Worm (Caenorhabditis elegans) whole organism, L2 larva: ENCODE results near the gene srt-7.

Source experiments
- C34F6.9 ChIP-seq: fragments of 150-350 bp; optimal IDR thresholded peaks from 2 replicates; lab custom pipeline; 2014; ENCODE audit warnings: missing biosample characterization, missing genetic modification characterization
- ZK546.5 ChIP-seq: sonication (generic microtip); optimal IDR thresholded peaks from 2 replicates; lab custom pipeline; 2017; ENCODE audit warnings: missing biosample characterization, missing genetic modification characterization
- aly-2 ChIP-seq: fragments of 150-350 bp; optimal IDR thresholded peaks from 2 replicates; lab custom pipeline; 2014; ENCODE audit warnings: missing biosample characterization, missing genetic modification characterization
- blmp-1 ChIP-seq: sonication (generic microtip); optimal IDR thresholded peaks from 2 replicates; lab custom pipeline; 2017; ENCODE audit warnings: missing genetic modification characterization, mild to moderate bottlenecking, missing compliant biosample characterization, antibody characterized with exemption, moderate library complexity; ENCODE audit not compliant: insufficient read depth
- ceh-82 ChIP-seq: fragments of 150-350 bp; optimal IDR thresholded peaks from 2 replicates; lab custom pipeline; 2014; ENCODE audit warnings: missing biosample characterization, missing genetic modification characterization
- crh-2 ChIP-seq: sonication (generic microtip); optimal IDR thresholded peaks from 2 replicates; lab custom pipeline; 2017; ENCODE audit warnings: missing biosample characterization, missing genetic modification characterization
- dmd-4 ChIP-seq: sonication (generic microtip); optimal IDR thresholded peaks from 2 replicates; lab custom pipeline; 2017; ENCODE audit warnings: missing biosample characterization, missing genetic modification characterization
- egl-27 ChIP-seq: sonication (generic microtip); optimal IDR thresholded peaks from 3 replicates; lab custom pipeline; 2017; ENCODE audit warnings: missing biosample characterization, missing genetic modification reagents, missing genetic modification characterization
- fos-1 ChIP-seq: fragments of 150-350 bp; optimal IDR thresholded peaks from 2 replicates; lab custom pipeline; 2014; ENCODE audit warnings: missing biosample characterization, missing genetic modification characterization
- gmeb-1 ChIP-seq: fragments of 150-350 bp; optimal IDR thresholded peaks from 2 replicates; lab custom pipeline; 2014; ENCODE audit warnings: missing biosample characterization, missing genetic modification characterization
- lin-13 ChIP-seq: fragments of 150-350 bp; optimal IDR thresholded peaks from 2 replicates; lab custom pipeline; 2014; ENCODE audit warnings: missing biosample characterization, missing genetic modification reagents, missing genetic modification characterization
- lin-39 ChIP-seq: fragments of 150-350 bp; optimal IDR thresholded peaks from 2 replicates; lab custom pipeline; 2014; ENCODE audit warnings: missing biosample characterization, missing genetic modification reagents, missing genetic modification characterization
- lsy-2 ChIP-seq, 2 experiments: fragments of 150-350 bp in 1 of 2; sonication (generic microtip) in 1 of 2; optimal IDR thresholded peaks; 2 replicates each; lab custom pipeline; 2014 to 2017; ENCODE audit warnings: missing biosample characterization in 2 of 2, missing genetic modification characterization in 2 of 2
- mab-5 ChIP-seq: fragments of 150-350 bp; optimal IDR thresholded peaks from 2 replicates; lab custom pipeline; 2014; ENCODE audit warnings: missing biosample characterization, missing genetic modification characterization
- mdl-1 ChIP-seq, 2 experiments: fragments of 150-350 bp in 1 of 2; sonication (generic microtip) in 1 of 2; optimal IDR thresholded peaks; 2 replicates each; lab custom pipeline; 2017; ENCODE audit warnings: missing biosample characterization in 2 of 2, missing genetic modification characterization in 2 of 2
- nhr-10 ChIP-seq: sonication (generic microtip); optimal IDR thresholded peaks from 2 replicates; lab custom pipeline; 2017; ENCODE audit warnings: missing biosample characterization, missing genetic modification characterization
- nhr-11 ChIP-seq: fragments of 150-350 bp; optimal IDR thresholded peaks from 2 replicates; lab custom pipeline; 2014; ENCODE audit warnings: missing biosample characterization, missing genetic modification characterization
- nhr-23 ChIP-seq: fragments of 150-350 bp; optimal IDR thresholded peaks from 2 replicates; lab custom pipeline; 2014; ENCODE audit warnings: missing biosample characterization, missing genetic modification reagents, missing genetic modification characterization
- nhr-237 ChIP-seq: fragments of 150-350 bp; optimal IDR thresholded peaks from 2 replicates; lab custom pipeline; 2014; ENCODE audit warnings: missing biosample characterization, missing genetic modification characterization
- nhr-25 ChIP-seq: fragments of 150-350 bp; sonication (generic microtip); optimal IDR thresholded peaks from 3 replicates; lab custom pipeline; 2014; ENCODE audit warnings: missing biosample characterization, missing genetic modification characterization
- nhr-77 ChIP-seq: fragments of 150-350 bp; optimal IDR thresholded peaks from 2 replicates; lab custom pipeline; 2014; ENCODE audit warnings: missing biosample characterization, missing genetic modification characterization
- peb-1 ChIP-seq: fragments of 150-350 bp; optimal IDR thresholded peaks from 2 replicates; lab custom pipeline; 2014; ENCODE audit warnings: missing biosample characterization, missing genetic modification characterization
- sma-3 ChIP-seq: sonication (generic microtip); optimal IDR thresholded peaks from 2 replicates; lab custom pipeline; 2016; ENCODE audit warnings: missing genetic modification reagents, missing genetic modification characterization, missing compliant biosample characterization
- sma-9 ChIP-seq, 2 experiments: fragments of 150-350 bp in 1 of 2; sonication (generic microtip) in 1 of 2; optimal IDR thresholded peaks; 2 replicates each; lab custom pipeline; 2014 to 2016; ENCODE audit warnings: missing genetic modification characterization in 2 of 2, mild to moderate bottlenecking in 1 of 2, missing biosample characterization in 1 of 2, missing compliant biosample characterization in 1 of 2, missing genetic modification reagents in 1 of 2, moderate library complexity in 1 of 2
- snpc-4 ChIP-seq: fragments of 150-350 bp; optimal IDR thresholded peaks from 2 replicates; lab custom pipeline; 2014; ENCODE audit warnings: missing biosample characterization, missing genetic modification characterization
- unc-39 ChIP-seq: fragments of 150-350 bp; optimal IDR thresholded peaks from 2 replicates; lab custom pipeline; 2014; ENCODE audit warnings: missing biosample characterization, missing genetic modification characterization
- unc-55 ChIP-seq: fragments of 150-350 bp; sonication (generic microtip); optimal IDR thresholded peaks from 3 replicates; lab custom pipeline; 2014; ENCODE audit warnings: missing biosample characterization, missing genetic modification reagents, missing genetic modification characterization
- ztf-1 ChIP-seq: fragments of 200-800 bp; sonication (Bioruptor generic); conservative IDR thresholded peaks from 2 replicates; pipeline ENCODE4 v1.3.6; 2022; ENCODE audit warnings: missing genetic modification characterization, missing compliant biosample characterization
- ztf-11 ChIP-seq: sonication (generic microtip); optimal IDR thresholded peaks from 2 replicates; lab custom pipeline; 2017; ENCODE audit warnings: missing biosample characterization, missing genetic modification characterization

Gene srt-7

DNA sequence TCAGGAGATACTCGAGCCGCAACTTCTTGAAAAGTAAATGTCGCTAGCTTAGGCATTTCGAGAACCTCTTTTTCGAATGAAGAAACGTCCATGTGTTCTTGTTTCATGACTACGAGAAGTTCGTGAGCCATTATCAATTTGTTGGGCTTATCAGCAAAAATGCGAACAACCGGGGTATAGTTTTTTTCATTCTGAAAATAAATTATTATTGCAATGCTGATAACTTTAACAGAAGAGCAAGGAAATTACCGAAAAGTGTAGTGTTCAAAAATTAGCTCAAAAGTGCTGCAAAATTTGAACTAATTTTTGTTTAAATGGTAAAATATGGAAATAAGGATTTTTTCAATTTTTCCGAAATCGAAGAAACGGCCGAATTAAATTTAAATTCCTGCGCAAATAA is 30.6 kb downstream of the srt-7 start:
- TF ChIP-seq fos-1 (tag; lab: Kevin White, UChicago) (peak; percentile 22), lin-13 (GFP tag; lab: Kevin White, UChicago) (no peak)

DNA sequence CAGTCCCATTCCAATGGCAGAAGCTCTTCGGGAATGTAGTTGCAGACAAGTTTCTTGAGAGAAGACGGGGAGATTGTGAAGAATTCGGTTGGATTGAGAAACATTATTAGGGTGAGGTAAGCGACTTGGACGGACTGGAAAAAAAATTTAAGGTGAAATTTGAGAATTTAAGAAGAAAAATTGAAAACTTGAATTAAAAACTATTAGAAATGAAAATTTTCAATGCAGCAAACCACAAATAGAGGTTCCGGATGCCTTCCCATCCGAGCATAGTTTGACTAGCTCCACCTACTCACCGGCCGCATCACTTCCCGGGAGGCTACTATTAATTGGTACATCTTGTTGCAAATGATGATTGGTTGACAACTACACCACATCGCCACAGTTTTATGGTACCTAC is 32.2 kb downstream of the srt-7 start, which contains the start of gene Y73C8C.8:
Y73C8C.8 (minus strand) TSS at position 101 of the 400 bp plus-strand sequence.
- TF ChIP-seq ceh-82: no peak

DNA sequence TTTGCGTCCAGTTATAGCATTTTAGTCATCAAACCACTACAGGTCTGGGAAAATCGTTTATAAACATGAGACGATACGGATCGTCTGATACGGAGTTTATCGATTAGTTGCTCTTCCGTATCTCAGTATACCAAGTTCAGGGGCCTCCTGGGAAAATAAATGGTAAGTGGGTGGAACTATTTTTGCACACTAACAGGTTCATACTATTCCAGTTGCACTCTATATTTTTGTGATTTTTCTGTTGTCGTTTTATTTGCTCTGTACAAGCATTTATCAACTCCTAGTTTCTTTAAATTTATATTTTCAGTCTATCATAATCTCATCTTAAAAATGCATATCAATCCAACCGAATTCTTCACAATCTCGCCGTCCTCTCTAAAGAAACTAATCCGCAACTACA is 33.4 kb downstream of the srt-7 start, which contains the start of gene Y73C8C.3:
Y73C8C.3 (plus strand) TSS at position 301 of the 400 bp plus-strand sequence.
- no peak for TF ChIP-seq peb-1 (tag; lab: Kevin White, UChicago)
- no peak for TF ChIP-seq lin-39
- no peak for TF ChIP-seq aly-2
- TF ChIP-seq sma-3: no peak
- no peak for TF ChIP-seq nhr-23 (tag; lab: Kevin White, UChicago)
- TF ChIP-seq snpc-4 (tag; lab: Kevin White, UChicago): no peak
- no peak for TF ChIP-seq gmeb-1 (tag; lab: Kevin White, UChicago)
- no peak for TF ChIP-seq mdl-1 (tag; optimal IDR thresholded peaks at IDR 0.05; lab: Kevin White, UChicago)
- TF ChIP-seq sma-9 (GFP tag; optimal IDR thresholded peaks at IDR 0.05; lab: Kevin White, UChicago): no peak
- TF ChIP-seq sma-9 (tag; optimal IDR thresholded peaks at IDR 0.05; lab: Kevin White, UChicago): no peak
- TF ChIP-seq unc-39: no peak
- no peak for TF ChIP-seq nhr-77 (tag; lab: Kevin White, UChicago)
- no peak for TF ChIP-seq mab-5 (tag; lab: Kevin White, UChicago)
- no peak for TF ChIP-seq egl-27 (tag; lab: Kevin White, UChicago)
- no peak for TF ChIP-seq nhr-237 (tag; lab: Kevin White, UChicago)
- TF ChIP-seq C34F6.9 (tag; lab: Kevin White, UChicago): no peak
- TF ChIP-seq fos-1 (tag; lab: Kevin White, UChicago): no peak
- no peak for TF ChIP-seq crh-2 (tag; lab: Kevin White, UChicago)
- no peak for TF ChIP-seq nhr-11 (tag; lab: Kevin White, UChicago)
- TF ChIP-seq nhr-10 (tag; lab: Kevin White, UChicago): no peak
- no peak for TF ChIP-seq blmp-1 (tag; lab: Kevin White, UChicago)

DNA sequence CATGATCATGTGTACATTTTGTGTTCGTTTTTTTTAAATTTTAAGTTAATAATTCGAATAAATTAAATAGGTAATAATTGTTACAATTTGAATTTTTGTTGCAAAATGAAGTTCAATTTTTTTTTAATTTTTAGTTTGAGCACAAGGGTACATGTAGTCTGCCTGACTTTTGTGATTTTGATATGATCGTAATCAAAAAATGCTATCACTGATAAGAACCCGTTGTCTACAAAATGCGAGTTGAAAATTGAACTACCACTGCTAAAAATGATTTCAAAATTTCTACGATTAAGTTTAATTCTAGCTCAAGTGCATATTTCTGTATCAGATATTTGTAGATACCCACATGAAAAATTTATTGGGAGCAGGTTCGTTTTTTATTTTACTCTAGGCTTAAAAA is 36.6 kb downstream of the srt-7 start, which contains the start of gene clec-210:
clec-210 (plus strand) TSS at position 211 of the 400 bp plus-strand sequence.
- no peak for TF ChIP-seq mdl-1 (tag; optimal IDR thresholded peaks at IDR 0.05; lab: Kevin White, UChicago)
- peak; percentile 28 for TF ChIP-seq fos-1 (tag; lab: Kevin White, UChicago)

DNA sequence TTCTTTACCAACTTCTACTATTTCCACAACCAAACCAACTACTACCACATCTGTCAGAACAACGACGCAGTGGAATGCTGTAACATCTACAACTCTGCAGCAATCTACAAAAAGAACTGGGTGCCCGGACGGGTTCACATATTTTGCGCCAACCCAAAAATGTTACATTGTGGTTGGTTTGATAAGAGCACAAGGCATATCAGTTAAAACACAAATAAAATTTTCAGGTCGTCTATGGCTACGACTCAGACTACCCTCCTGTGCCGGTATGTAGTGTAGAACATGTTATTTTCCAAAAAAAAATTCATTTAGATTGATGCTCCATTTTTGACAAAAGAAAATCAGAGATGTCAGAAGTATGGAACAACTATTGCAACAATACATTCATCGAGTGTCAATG is 37.6 kb downstream of the srt-7 start:
- no peak for TF ChIP-seq snpc-4 (tag; lab: Kevin White, UChicago)
- no peak for TF ChIP-seq unc-55
- TF ChIP-seq sma-3: no peak
- TF ChIP-seq dmd-4 (tag; lab: Kevin White, UChicago): no peak
- TF ChIP-seq, all 48 proteins: peak for 0

DNA sequence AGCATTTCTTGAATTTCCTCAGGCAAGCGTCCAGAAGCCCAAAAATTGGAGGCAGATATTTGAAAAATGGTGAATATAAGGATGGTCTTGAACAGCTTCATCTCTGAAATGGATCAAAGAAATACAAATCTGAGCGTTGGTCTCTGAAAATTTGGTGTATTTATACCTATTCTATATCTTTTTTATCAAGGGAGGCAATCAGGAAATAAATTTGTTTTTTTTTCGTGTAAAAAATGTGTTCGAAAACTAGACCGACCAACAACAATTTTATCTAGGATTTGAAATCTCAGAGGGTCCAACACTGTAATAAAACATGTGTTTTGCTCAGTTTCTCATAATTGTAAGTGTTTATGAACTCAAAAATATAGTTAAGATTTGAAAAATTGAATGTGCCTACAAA is 40.2 kb downstream of the srt-7 start, which contains the start of gene srt-56:
srt-56 (minus strand) TSS at position 101 of the 400 bp plus-strand sequence.
- no peak for TF ChIP-seq ztf-1
- TF ChIP-seq sma-9 (GFP tag; optimal IDR thresholded peaks at IDR 0.05; lab: Kevin White, UChicago): no peak
- no peak for TF ChIP-seq sma-9 (tag; optimal IDR thresholded peaks at IDR 0.05; lab: Kevin White, UChicago)
- no peak for TF ChIP-seq aly-2
- TF ChIP-seq nhr-11 (tag; lab: Kevin White, UChicago): no peak
- TF ChIP-seq ZK546.5 (tag; lab: Kevin White, UChicago): no peak
- TF ChIP-seq nhr-237 (tag; lab: Kevin White, UChicago): no peak
- TF ChIP-seq sma-3: no peak
- no peak for TF ChIP-seq dmd-4 (tag; lab: Kevin White, UChicago)
- TF ChIP-seq nhr-10 (tag; lab: Kevin White, UChicago): no peak
- TF ChIP-seq lin-13 (GFP tag; lab: Kevin White, UChicago): no peak
- no peak for TF ChIP-seq snpc-4 (tag; lab: Kevin White, UChicago)
- TF ChIP-seq nhr-23 (tag; lab: Kevin White, UChicago): no peak
- TF ChIP-seq unc-55: no peak
- TF ChIP-seq lsy-2 (tag; optimal IDR thresholded peaks at IDR 0.05; lab: Kevin White, UChicago): no peak
- no peak for TF ChIP-seq nhr-25
- TF ChIP-seq ztf-11 (tag; lab: Kevin White, UChicago): no peak
